Worm (Caenorhabditis elegans): ENCODE data around the gene F07C6.3.

DNA sequence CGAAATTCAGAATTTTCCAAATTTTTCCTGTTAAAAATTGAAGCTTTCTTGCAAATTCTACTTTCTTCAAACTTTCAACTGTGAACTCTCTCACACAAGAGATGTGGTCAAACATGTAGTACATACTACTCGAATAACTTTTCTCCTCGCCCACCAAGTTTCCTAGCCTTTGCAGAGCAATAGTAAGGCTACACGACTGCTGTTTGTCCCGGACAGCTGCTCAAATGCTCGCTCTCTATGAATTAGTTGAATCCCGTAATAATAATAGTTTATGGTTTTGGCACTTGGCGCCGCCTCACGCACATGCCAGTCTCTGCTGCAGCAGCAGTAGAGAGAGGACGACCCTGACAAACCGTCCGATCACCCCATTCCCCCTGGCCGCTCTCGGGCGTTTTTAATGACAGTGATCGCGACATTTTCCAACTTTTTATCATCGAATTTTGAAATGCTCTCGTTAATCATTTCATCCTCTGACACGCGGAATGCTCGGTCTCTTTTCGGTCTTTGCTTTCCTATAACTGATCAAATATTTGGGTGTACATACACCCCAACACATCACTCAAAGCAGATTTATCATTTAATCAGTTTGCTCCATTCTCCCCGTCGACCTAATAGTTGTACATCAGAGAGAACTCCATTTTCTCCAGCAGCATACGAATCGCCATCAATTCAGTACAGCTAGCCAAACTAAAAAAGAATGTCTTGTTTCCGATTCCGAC lies 44.8 kb downstream of the F07C6.3 start:
- no peak for TF ChIP-seq med-1 (GFP tag; optimal IDR thresholded peaks at IDR 0.05; ENCODE audit: insufficient read depth)
- TF ChIP-seq T22C8.4 (GFP tag; IDR thresholded peaks at IDR 0.05): no peak
- no peak for TF ChIP-seq ztf-29 (GFP tag; IDR thresholded peaks at IDR 0.05)
- no peak for TF ChIP-seq ztf-23 (GFP tag; IDR thresholded peaks at IDR 0.05)
- no peak for TF ChIP-seq klf-2 (GFP tag; conservative IDR thresholded peaks at IDR 0.05)
- no peak for TF ChIP-seq tab-1 (GFP tag; IDR thresholded peaks at IDR 0.05)
- TF ChIP-seq flt-1 (GFP tag; IDR thresholded peaks at IDR 0.05): no peak

Data from whole organism, midembryonic.